Worm (Caenorhabditis elegans): ENCODE measurements around the gene elf-1.

elf-1 gene

DNA sequence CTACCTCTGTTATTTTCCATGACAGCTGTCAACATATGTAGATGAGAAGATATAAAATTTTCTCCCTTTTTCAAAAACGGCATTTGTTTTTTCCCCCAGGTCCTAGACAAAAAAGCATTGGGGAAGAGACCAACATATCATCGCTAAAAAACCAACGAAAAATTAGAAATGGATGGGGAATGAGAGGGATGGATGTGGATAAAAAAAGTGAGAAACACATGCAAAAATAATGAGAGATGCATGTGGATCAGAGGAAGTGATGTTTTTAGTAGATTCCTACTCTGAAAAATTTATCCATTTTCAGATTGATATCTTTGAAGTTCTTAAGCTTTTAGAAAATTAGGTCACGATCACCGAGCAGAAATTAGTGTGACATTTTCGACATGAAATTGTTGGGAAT lies 73.5 kb downstream of the elf-1 start:
- TF ChIP-seq hmg-1.1 (GFP tag; IDR thresholded peaks at IDR 0.05) (no peak), ceh-62 (tag; optimal IDR thresholded peaks at IDR 0.05) (no peak), D1046.2 (GFP tag; IDR thresholded peaks at IDR 0.05) (no peak), ZK337.2 (GFP tag; IDR thresholded peaks at IDR 0.05) (no peak), mxl-3 (GFP tag; optimal IDR thresholded peaks at IDR 0.05) (no peak), ztf-11 (tag; optimal IDR thresholded peaks at IDR 0.05) (no peak), nhr-111 (GFP tag; optimal IDR thresholded peaks at IDR 0.05) (no peak), T20F7.1 (GFP tag; optimal IDR thresholded peaks at IDR 0.05) (no peak), ceh-20 (GFP tag; IDR thresholded peaks at IDR 0.05) (no peak), nhr-76 (tag; optimal IDR thresholded peaks at IDR 0.05) (no peak), attf-4 (tag; optimal IDR thresholded peaks at IDR 0.05) (no peak), dve-1 (tag; optimal IDR thresholded peaks at IDR 0.05; ENCODE audit: insufficient read depth) (no peak), saeg-2 (GFP tag; IDR thresholded peaks at IDR 0.05) (no peak), pha-4 (GFP tag; IDR thresholded peaks at IDR 0.05) (no peak), pha-4 (tag; optimal IDR thresholded peaks at IDR 0.05) (no peak), lin-39 (tag; optimal IDR thresholded peaks at IDR 0.05) (no peak), madf-9 (GFP tag; conservative IDR thresholded peaks at IDR 0.05) (no peak), mdt-29 (GFP tag; IDR thresholded peaks at IDR 0.05) (no peak)

DNA sequence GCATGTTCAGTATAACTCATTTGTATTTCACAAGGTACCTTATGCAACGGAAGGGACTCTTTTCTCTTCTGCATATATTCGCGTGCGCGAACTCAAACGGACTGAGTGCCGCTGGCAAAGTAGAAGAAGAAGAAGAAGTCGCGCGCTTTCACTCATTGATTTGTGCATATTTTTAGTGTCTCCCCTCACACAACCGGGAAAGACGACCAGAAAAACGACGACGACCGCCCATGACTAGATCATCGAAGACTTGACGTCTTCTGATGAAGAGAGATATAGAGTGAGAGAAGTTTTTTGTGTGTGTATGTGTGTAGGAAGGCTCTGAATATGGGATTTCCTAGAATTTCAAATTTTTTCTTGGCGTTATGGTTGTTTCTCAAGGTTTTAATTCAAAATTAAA lies 75.4 kb downstream of the elf-1 start:
- peak; percentile 13 for TF ChIP-seq hlh-30 (tag; optimal IDR thresholded peaks at IDR 0.05; ENCODE audit: insufficient read depth)
- peak; percentile 86 for TF ChIP-seq fkh-10 (GFP tag; optimal IDR thresholded peaks at IDR 0.05)
- peak; percentile 50; the same call in 1 of the 2 replicates for TF ChIP-seq hmg-1.1 (GFP tag; IDR thresholded peaks at IDR 0.05)
- no peak for TF ChIP-seq R02D3.7 (tag; optimal IDR thresholded peaks at IDR 0.05)
- TF ChIP-seq mep-1 (tag; optimal IDR thresholded peaks at IDR 0.05), result peak; percentile 31
- TF ChIP-seq ctbp-1 (GFP tag; IDR thresholded peaks at IDR 0.05), result 0 out of 2 replicates have a peak, but pooled peaks have one; percentile 32
- TF ChIP-seq aha-1 (tag), result peak; percentile 53
- TF ChIP-seq nhr-41 (GFP tag; IDR thresholded peaks at IDR 0.05), result no peak
- TF ChIP-seq egl-43 (GFP tag; IDR thresholded peaks at IDR 0.05), result 0 out of 2 replicates have a peak, but pooled peaks have one; percentile 25
- TF ChIP-seq aly-2 (tag; optimal IDR thresholded peaks at IDR 0.05), result no peak
- peak in 1 of 2 experiments; percentile 52 for TF ChIP-seq lsy-2 (tag; optimal IDR thresholded peaks at IDR 0.05)
- peak; percentile 57 for TF ChIP-seq rbr-2 (tag; optimal IDR thresholded peaks at IDR 0.05)
- TF ChIP-seq ceh-82 (tag; optimal IDR thresholded peaks at IDR 0.05), result no peak
- 0 out of 2 replicates have a peak, but pooled peaks have one; percentile 16 for TF ChIP-seq daf-19 (GFP tag; conservative IDR thresholded peaks at IDR 0.05)

DNA sequence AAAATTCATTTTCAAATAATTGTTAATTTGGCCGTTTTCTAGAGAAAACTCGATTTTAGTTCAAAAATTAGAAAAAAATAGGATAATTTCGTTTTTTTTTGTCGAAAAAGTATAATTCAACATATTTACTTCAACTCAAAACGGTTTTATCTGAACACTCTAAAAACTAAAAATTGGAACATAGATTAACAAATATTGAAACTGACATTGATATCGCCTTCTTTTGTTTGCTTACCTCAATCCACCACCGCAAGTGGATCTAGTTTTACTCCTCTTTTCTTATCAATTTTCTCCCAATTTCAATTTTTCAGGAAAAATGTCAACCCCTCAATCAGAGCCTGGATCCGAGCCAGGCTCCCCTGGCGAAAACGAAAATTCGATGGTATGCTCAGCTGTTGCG lies 75.9 kb downstream of the elf-1 start, which contains the start of gene ptl-1:
Gene ptl-1, plus strand, starts transcription at position 301 of the 400 bp plus-strand sequence.
- TF ChIP-seq tag-97 (GFP tag; IDR thresholded peaks at IDR 0.05), result no peak
- peak in 1 of 2 experiments; percentile 71 for TF ChIP-seq unc-62 (GFP tag; optimal IDR thresholded peaks at IDR 0.05 in 1 of 2)
- no peak for TF ChIP-seq unc-62 (tag; optimal IDR thresholded peaks at IDR 0.05)
